Worm (Caenorhabditis elegans): ENCODE data around the gene mog-3.

DNA sequence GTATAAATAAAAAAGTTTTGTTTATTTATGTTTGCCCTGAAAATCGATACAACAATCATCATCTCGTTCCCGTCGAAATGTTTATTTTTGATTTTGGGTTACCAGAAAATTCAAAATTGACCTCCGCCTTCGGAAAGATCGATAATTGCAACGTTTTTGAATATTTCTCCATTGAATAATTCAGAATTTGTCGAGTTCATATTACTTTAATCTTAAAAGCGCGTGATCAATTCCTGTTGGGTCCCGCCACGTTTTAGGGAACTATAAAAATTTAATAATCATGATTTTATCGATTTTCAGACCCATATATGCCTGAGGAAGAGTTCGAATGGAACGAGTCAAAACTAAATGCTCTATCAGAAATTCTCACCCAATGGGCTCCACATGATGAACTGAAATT, 17.9 kb downstream of the mog-3 start, which contains the start of gene sorf-2:
- TF ChIP-seq ceh-83 (GFP tag; optimal IDR thresholded peaks at IDR 0.05): no peak
- no peak for TF ChIP-seq ztf-11 (tag; optimal IDR thresholded peaks at IDR 0.05)
- TF ChIP-seq nhr-237 (tag; optimal IDR thresholded peaks at IDR 0.05): no peak
- TF ChIP-seq elt-1 (tag; optimal IDR thresholded peaks at IDR 0.05; ENCODE audit: borderline replicate concordance, insufficient read depth): no peak
- no peak for TF ChIP-seq nhr-76 (tag; optimal IDR thresholded peaks at IDR 0.05)
- TF ChIP-seq nhr-28 (tag; optimal IDR thresholded peaks at IDR 0.05): no peak
- no peak for TF ChIP-seq blmp-1 (tag; optimal IDR thresholded peaks at IDR 0.05)
- TF ChIP-seq snpc-4 (tag; optimal IDR thresholded peaks at IDR 0.05): no peak
- no peak for TF ChIP-seq nhr-12 (tag; optimal IDR thresholded peaks at IDR 0.05)
- no peak for TF ChIP-seq zip-8 (tag; optimal IDR thresholded peaks at IDR 0.05)
